Worm (Caenorhabditis elegans): Measurements from ENCODE around the gene F52D10.2.

ce11 chrX:11632107-11632506 lies 40.6 kb upstream of the F52D10.2 start, which contains the start of gene sto-6:
- no peak for TF ChIP-seq cog-1 (tag; optimal IDR thresholded peaks at IDR 0.05)
- TF ChIP-seq klf-2 (GFP tag; conservative IDR thresholded peaks at IDR 0.05), result no peak
- no peak for TF ChIP-seq ztf-23 (GFP tag; IDR thresholded peaks at IDR 0.05)
- TF ChIP-seq T22C8.4 (GFP tag; IDR thresholded peaks at IDR 0.05), result no peak
- no peak for TF ChIP-seq ref-1 (GFP tag; conservative IDR thresholded peaks at IDR 0.05)

Data from whole organism, midembryonic.